Fruit fly (Drosophila melanogaster): Measurements from ENCODE around the gene CG9168.

Gene CG9168

dm6 chr3L:1442906-1443305 lies 32.0 kb downstream of the CG9168 start (continued):
- peak; percentile 67 for TF ChIP-seq CG18619 (GFP tag; optimal IDR thresholded peaks at IDR 0.05)
- TF ChIP-seq Blimp-1 (GFP tag; optimal IDR thresholded peaks at IDR 0.05) = peak; percentile 93
- TF ChIP-seq CG4617 (GFP tag; optimal IDR thresholded peaks at IDR 0.05; ENCODE audit: borderline replicate concordance) = peak; percentile 46
- peak; percentile 70 for TF ChIP-seq Nf-YA (GFP tag; IDR thresholded peaks at IDR 0.05)
- TF ChIP-seq CG9876 (GFP tag; optimal IDR thresholded peaks at IDR 0.05) = no peak
- peak; percentile 95 for TF ChIP-seq croc (GFP tag; conservative IDR thresholded peaks at IDR 0.05)
- TF ChIP-seq CG12219 (GFP tag; optimal IDR thresholded peaks at IDR 0.05) = peak; percentile 78
- peak; percentile 62 for TF ChIP-seq MTF-1 (GFP tag; optimal IDR thresholded peaks at IDR 0.05; ENCODE audit: borderline replicate concordance)
- peak; percentile 31 for TF ChIP-seq Bteb2 (GFP tag; optimal IDR thresholded peaks at IDR 0.05)
- TF ChIP-seq ranshi (GFP tag; IDR thresholded peaks at IDR 0.05) = peak; percentile 81; the same call in 1 of the 2 replicates
- no peak for TF ChIP-seq Scr (GFP tag; IDR thresholded peaks at IDR 0.05; ENCODE audit: partially characterized antibody)
- peak; percentile 3 for TF ChIP-seq her (GFP tag; optimal IDR thresholded peaks at IDR 0.05)
- TF ChIP-seq hkb (optimal IDR thresholded peaks at IDR 0.05) = no peak
- peak; percentile 84 for TF ChIP-seq hkb (GFP tag; IDR thresholded peaks at IDR 0.05)
- TF ChIP-seq Aef1 (GFP tag; IDR thresholded peaks at IDR 0.05) = peak; percentile 28; the same call in 1 of the 3 replicates
- no peak for TF ChIP-seq CG6683 (GFP tag; optimal IDR thresholded peaks at IDR 0.05)
- peak; percentile 87 for TF ChIP-seq tin (GFP tag; optimal IDR thresholded peaks at IDR 0.05)
- peak; percentile 87 for TF ChIP-seq Camta (GFP tag; optimal IDR thresholded peaks at IDR 0.05)
- TF ChIP-seq pfk (GFP tag; optimal IDR thresholded peaks at IDR 0.05) = no peak
- peak; percentile 59; the same call in 1 of the 2 replicates for TF ChIP-seq Ada2b (GFP tag; IDR thresholded peaks at IDR 0.05)
- TF ChIP-seq ato (GFP tag; IDR thresholded peaks at IDR 0.05; ENCODE audit: partially characterized antibody) = no peak
- TF ChIP-seq crc (GFP tag; optimal IDR thresholded peaks at IDR 0.05) = peak; percentile 26
- peak; percentile 83 for TF ChIP-seq ken (GFP tag; IDR thresholded peaks at IDR 0.05)
- TF ChIP-seq CG34422 (GFP tag; IDR thresholded peaks at IDR 0.05) = peak; percentile 90
- TF ChIP-seq Dad (GFP tag; optimal IDR thresholded peaks at IDR 0.05) = peak; percentile 61
- no peak for TF ChIP-seq amos (GFP tag; IDR thresholded peaks at IDR 0.05; ENCODE audit: partially characterized antibody)
- peak; percentile 56 for TF ChIP-seq en (GFP tag; optimal IDR thresholded peaks at IDR 0.05)
- TF ChIP-seq mld (GFP tag; IDR thresholded peaks at IDR 0.05; ENCODE audit: partially characterized antibody) = 0 out of 3 replicates have a peak, but pooled peaks have one; percentile 16
- peak; percentile 68 for TF ChIP-seq CG11723 (GFP tag; optimal IDR thresholded peaks at IDR 0.05)
- peak; percentile 50 for TF ChIP-seq repo (GFP tag; optimal IDR thresholded peaks at IDR 0.05)
- TF ChIP-seq rib (GFP tag; IDR thresholded peaks at IDR 0.05) = no peak
- TF ChIP-seq bcd (GFP tag; optimal IDR thresholded peaks at IDR 0.05) = peak; percentile 79
- peak; percentile 43 for TF ChIP-seq org-1 (GFP tag; optimal IDR thresholded peaks at IDR 0.05)
- no peak for TF ChIP-seq prd (optimal IDR thresholded peaks at IDR 0.05)
- peak; percentile 96 for TF ChIP-seq prd (GFP tag; IDR thresholded peaks at IDR 0.05)
- TF ChIP-seq CG10147 (GFP tag; optimal IDR thresholded peaks at IDR 0.05) = peak; percentile 24
- peak; percentile 59 for TF ChIP-seq CHES-1-like (GFP tag; optimal IDR thresholded peaks at IDR 0.05)
- TF ChIP-seq Nf-YB (GFP tag; optimal IDR thresholded peaks at IDR 0.05) = peak; percentile 76
- TF ChIP-seq ind (GFP tag; optimal IDR thresholded peaks at IDR 0.05) = peak; percentile 60
- peak; percentile 32 for TF ChIP-seq CG2116 (GFP tag; optimal IDR thresholded peaks at IDR 0.05)
- no peak for TF ChIP-seq BtbVII (GFP tag; optimal IDR thresholded peaks at IDR 0.05)
- TF ChIP-seq Mes4 (GFP tag; optimal IDR thresholded peaks at IDR 0.05) = peak; percentile 85
- TF ChIP-seq Hand (GFP tag; optimal IDR thresholded peaks at IDR 0.05) = no peak
- peak; percentile 78 for TF ChIP-seq CG13775 (GFP tag; optimal IDR thresholded peaks at IDR 0.05)
- peak; percentile 70 for TF ChIP-seq danr (GFP tag; IDR thresholded peaks at IDR 0.05)
- TF ChIP-seq Vsx1 (GFP tag; optimal IDR thresholded peaks at IDR 0.05) = peak; percentile 28
- TF ChIP-seq chm (GFP tag; IDR thresholded peaks at IDR 0.05) = peak; percentile 97
- TF ChIP-seq Deaf1 (tag; optimal IDR thresholded peaks at IDR 0.05) = peak; percentile 40
- TF ChIP-seq Chrac-16 (GFP tag; optimal IDR thresholded peaks at IDR 0.05) = peak; percentile 90
- no peak for TF ChIP-seq yki (optimal IDR thresholded peaks at IDR 0.05)
- TF ChIP-seq Neu2 (GFP tag; optimal IDR thresholded peaks at IDR 0.05; ENCODE audit: borderline replicate concordance) = no peak
- TF ChIP-seq dati (GFP tag; IDR thresholded peaks at IDR 0.05) = peak; percentile 80

Data from whole organism, embryonic.